Worm (Caenorhabditis elegans): Measurements from ENCODE around the gene C49A9.9.

The C49A9.9 gene

ce11 chrIV:6237508-6238227 is 20.5 kb downstream of the C49A9.9 start, which contains the start of the genes F58F9.6 and F58F9.8:
F58F9.6 (minus strand) TSS chrIV:6237608.
F58F9.8 (plus strand) TSS chrIV:6238177.
- TF ChIP-seq efl-1 (optimal IDR thresholded peaks at IDR 0.05) (no peak), efl-1 (GFP tag; optimal IDR thresholded peaks at IDR 0.05 in 1 of 2) (peak in 1 of 2 experiments; percentile 83), nhr-85 (tag) (peak; percentile 22), elt-2 (tag; optimal IDR thresholded peaks at IDR 0.05) (no peak), C34B4.2 (tag; optimal IDR thresholded peaks at IDR 0.05) (no peak)

ce11 chrIV:6239993-6240392 is 22.8 kb downstream of the C49A9.9 start, which contains the start of gene F58F9.9:
F58F9.9 (plus strand) TSS chrIV:6240293.
- TF ChIP-seq pag-3 (tag; optimal IDR thresholded peaks at IDR 0.05; ENCODE audit: borderline replicate concordance, insufficient read depth) (no peak), lin-15B (tag; optimal IDR thresholded peaks at IDR 0.05) (no peak), efl-3 (GFP tag; optimal IDR thresholded peaks at IDR 0.05) (no peak), ceh-63 (GFP tag; optimal IDR thresholded peaks at IDR 0.05) (no peak), fkh-8 (tag; optimal IDR thresholded peaks at IDR 0.05) (no peak), zag-1 (tag; optimal IDR thresholded peaks at IDR 0.05) (no peak), ces-1 (GFP tag; optimal IDR thresholded peaks at IDR 0.05) (no peak), unc-86 (tag; optimal IDR thresholded peaks at IDR 0.05) (no peak), rnt-1 (tag; optimal IDR thresholded peaks at IDR 0.05) (no peak), mef-2 (tag; optimal IDR thresholded peaks at IDR 0.05) (no peak), vab-15 (tag; optimal IDR thresholded peaks at IDR 0.05) (no peak)

- TF ChIP-seq tlp-1 (tag; optimal IDR thresholded peaks at IDR 0.05) (no peak), nhr-20 (tag; optimal IDR thresholded peaks at IDR 0.05) (peak; percentile 92), nhr-28 (tag; optimal IDR thresholded peaks at IDR 0.05) (no peak), elt-2 (tag; optimal IDR thresholded peaks at IDR 0.05) (peak; percentile 54), dpl-1 (GFP tag; optimal IDR thresholded peaks at IDR 0.05) (peak in 1 of 3 experiments; percentile 5), lsy-2 (tag; optimal IDR thresholded peaks at IDR 0.05) (peak in 1 of 2 experiments; percentile 7), nhr-85 (tag) (peak; percentile 27), sox-4 (tag; optimal IDR thresholded peaks at IDR 0.05) (no peak), isw-1 (GFP tag; IDR thresholded peaks at IDR 0.05) (no peak), elt-3 (tag; optimal IDR thresholded peaks at IDR 0.05) (peak in 2 of 6 experiments; percentile 54 to 55), lin-35 (GFP tag; optimal IDR thresholded peaks at IDR 0.05) (peak in 1 of 2 experiments; percentile 52), blmp-1 (tag; optimal IDR thresholded peaks at IDR 0.05) (peak; percentile 43), skn-1 (tag; optimal IDR thresholded peaks at IDR 0.05) (no peak), nhr-71 (tag; optimal IDR thresholded peaks at IDR 0.05) (peak; percentile 33)
These were observed 31.3 kb downstream of the C49A9.9 start, which contains the start of gene acox-3 for ce11 chrIV:6248486-6248885. acox-3 (minus strand) TSS chrIV:6248492.

- TF ChIP-seq ztf-11 (tag; optimal IDR thresholded peaks at IDR 0.05) (no peak), ama-1 (optimal IDR thresholded peaks at IDR 0.05) (no peak), nhr-90 (tag; optimal IDR thresholded peaks at IDR 0.05; ENCODE audit: poor library complexity) (no peak), pag-3 (tag; optimal IDR thresholded peaks at IDR 0.05; ENCODE audit: borderline replicate concordance, insufficient read depth) (no peak), ceh-90 (tag; optimal IDR thresholded peaks at IDR 0.05) (no peak), rnt-1 (tag; optimal IDR thresholded peaks at IDR 0.05) (no peak), swsn-7 (tag; optimal IDR thresholded peaks at IDR 0.05) (peak; percentile 4), ztf-4 (tag; optimal IDR thresholded peaks at IDR 0.05) (no peak), fkh-10 (GFP tag; optimal IDR thresholded peaks at IDR 0.05) (no peak), C34B4.2 (tag; optimal IDR thresholded peaks at IDR 0.05) (no peak), C16A3.4 (tag; optimal IDR thresholded peaks at IDR 0.05) (no peak), zag-1 (tag; optimal IDR thresholded peaks at IDR 0.05) (no peak), unc-30 (tag; optimal IDR thresholded peaks at IDR 0.05) (no peak), egl-13 (tag; optimal IDR thresholded peaks at IDR 0.05) (peak; percentile 9), lsy-2 (tag; optimal IDR thresholded peaks at IDR 0.05) (no peak), skn-1 (tag; optimal IDR thresholded peaks at IDR 0.05) (no peak), tlp-1 (tag; optimal IDR thresholded peaks at IDR 0.05) (no peak), alr-1 (tag; optimal IDR thresholded peaks at IDR 0.05; ENCODE audit: borderline replicate concordance) (no peak), ces-1 (GFP tag; optimal IDR thresholded peaks at IDR 0.05) (no peak), ceh-8 (GFP tag; optimal IDR thresholded peaks at IDR 0.05) (no peak), mef-2 (tag; optimal IDR thresholded peaks at IDR 0.05) (no peak), F16B12.6 (tag; optimal IDR thresholded peaks at IDR 0.05) (no peak), vab-15 (tag; optimal IDR thresholded peaks at IDR 0.05) (no peak), hpl-2 (GFP tag; optimal IDR thresholded peaks at IDR 0.05) (no peak), nhr-85 (tag) (no peak), nhr-12 (tag; optimal IDR thresholded peaks at IDR 0.05) (no peak), tbx-2 (tag; optimal IDR thresholded peaks at IDR 0.05) (no peak), unc-62 (GFP tag; optimal IDR thresholded peaks at IDR 0.05) (no peak)
These were observed 32.4 kb downstream of the C49A9.9 start, which contains the start of gene F58F9.1 for ce11 chrIV:6249591-6249990. F58F9.1 (plus strand) TSS chrIV:6249841.

Measured in whole organism, L1 larva.